Fruit fly (Drosophila melanogaster) whole organism, embryonic: ENCODE results near the gene CG5050.

Experiments used
- ATbp ChIP-seq: fragments of 200-800 bp; sonication (Bioruptor generic); optimal IDR thresholded peaks from 2 replicates; lab custom pipeline; 2017; ENCODE audit warnings: missing biosample characterization, mild to moderate bottlenecking, missing genetic modification characterization, missing genetic modification reagents
- Adf1 ChIP-seq: fragments of 200-800 bp; sonication (Bioruptor generic); IDR thresholded peaks from 2 replicates; pipeline ENCODE4 v1.3.6; 2022; ENCODE audit warnings: missing biosample characterization, missing genetic modification characterization
- Atf3 ChIP-seq: fragments of 200-800 bp; sonication (Bioruptor generic); optimal IDR thresholded peaks from 3 replicates; lab custom pipeline; 2016; ENCODE audit warnings: missing biosample characterization, missing genetic modification characterization
- Bteb2 ChIP-seq: fragments of 200-800 bp; sonication (Bioruptor generic); optimal IDR thresholded peaks from 2 replicates; lab custom pipeline; 2016; ENCODE audit warnings: missing biosample characterization, missing genetic modification characterization
- CG14710 ChIP-seq: fragments of 200-800 bp; sonication (Bioruptor generic); optimal IDR thresholded peaks from 3 replicates; lab custom pipeline; 2019; ENCODE audit warnings: missing biosample characterization, mild to moderate bottlenecking, missing genetic modification characterization, moderate library complexity
- CG15269 ChIP-seq: fragments of 200-800 bp; sonication (Bioruptor generic); optimal IDR thresholded peaks from 2 replicates; lab custom pipeline; 2018; ENCODE audit warnings: missing biosample characterization, mild to moderate bottlenecking, missing genetic modification characterization, moderate library complexity
- CG17186 ChIP-seq: fragments of 200-800 bp; sonication (Bioruptor generic); optimal IDR thresholded peaks from 3 replicates; lab custom pipeline; 2017; ENCODE audit warnings: missing biosample characterization, missing genetic modification reagents, missing genetic modification characterization
- CG17359 ChIP-seq: fragments of 200-800 bp; sonication (Bioruptor generic); optimal IDR thresholded peaks from 3 replicates; lab custom pipeline; 2018; ENCODE audit warnings: missing biosample characterization, mild to moderate bottlenecking, missing genetic modification characterization, moderate library complexity
- CG1832 ChIP-seq: fragments of 200-800 bp; sonication (Bioruptor generic); optimal IDR thresholded peaks from 2 replicates; lab custom pipeline; 2017; ENCODE audit warnings: missing biosample characterization, mild to moderate bottlenecking, missing genetic modification characterization, inconsistent platforms
- CG2199 ChIP-seq: fragments of 200-800 bp; sonication (Bioruptor generic); IDR thresholded peaks from 3 replicates; pipeline ENCODE4 v1.3.6; 2022; ENCODE audit warnings: missing biosample characterization, missing genetic modification characterization
- CG33213 ChIP-seq: fragments of 200-800 bp; sonication (Bioruptor generic); optimal IDR thresholded peaks from 3 replicates; lab custom pipeline; 2016; ENCODE audit warnings: missing biosample characterization, missing genetic modification characterization
- CG3847 ChIP-seq: fragments of 200-800 bp; sonication (Bioruptor generic); IDR thresholded peaks from 2 replicates; pipeline ENCODE4 v1.3.6; 2022; ENCODE audit warnings: missing biosample characterization, missing genetic modification characterization
- CG4617 ChIP-seq: fragments of 200-800 bp; sonication (Bioruptor generic); optimal IDR thresholded peaks from 3 replicates; lab custom pipeline; 2016; ENCODE audit warnings: missing biosample characterization, missing genetic modification characterization, borderline replicate concordance
- CG7987 ChIP-seq: fragments of 200-800 bp; sonication (Bioruptor generic); optimal IDR thresholded peaks from 2 replicates; lab custom pipeline; 2018; ENCODE audit warnings: missing biosample characterization, mild to moderate bottlenecking, missing genetic modification characterization, moderate library complexity
- CG8089 ChIP-seq: fragments of 200-800 bp; sonication (Bioruptor generic); optimal IDR thresholded peaks from 3 replicates; lab custom pipeline; 2016; ENCODE audit warnings: missing biosample characterization, missing genetic modification characterization
- CG8924 ChIP-seq: fragments of 200-800 bp; optimal IDR thresholded peaks from 3 replicates; lab custom pipeline; 2019; ENCODE audit warnings: missing biosample characterization, mild to moderate bottlenecking, missing genetic modification characterization, moderate library complexity
- CG9727 ChIP-seq: fragments of 200-800 bp; sonication (Bioruptor generic); optimal IDR thresholded peaks from 3 replicates; lab custom pipeline; 2017; ENCODE audit warnings: missing biosample characterization, mild to moderate bottlenecking, missing genetic modification characterization
- CG9932 ChIP-seq: fragments of 200-800 bp; sonication (Bioruptor generic); IDR thresholded peaks from 2 replicates; pipeline ENCODE4 v1.3.6; 2022; ENCODE audit warnings: missing biosample characterization, missing genetic modification characterization
- Dbx ChIP-seq: fragments of 200-800 bp; sonication (Bioruptor generic); IDR thresholded peaks from 3 replicates; pipeline ENCODE4 v1.3.6; 2022; ENCODE audit warnings: missing biosample characterization, missing genetic modification characterization
- H15 ChIP-seq: fragments of 200-800 bp; sonication (Bioruptor generic); IDR thresholded peaks from 3 replicates; pipeline ENCODE4 v1.3.6; 2022; ENCODE audit warnings: missing biosample characterization, missing genetic modification characterization
- Hand ChIP-seq: fragments of 200-800 bp; sonication (Bioruptor generic); optimal IDR thresholded peaks from 2 replicates; lab custom pipeline; 2017; ENCODE audit warnings: mild to moderate bottlenecking, missing biosample characterization, missing genetic modification reagents, missing genetic modification characterization
- MESR4 ChIP-seq: fragments of 200-800 bp; sonication (Bioruptor generic); optimal IDR thresholded peaks from 2 replicates; lab custom pipeline; 2018; ENCODE audit warnings: missing biosample characterization, mild to moderate bottlenecking, missing genetic modification characterization, moderate library complexity
- MTF-1 ChIP-seq: fragments of 200-800 bp; sonication (Bioruptor generic); optimal IDR thresholded peaks from 2 replicates; lab custom pipeline; 2018; ENCODE audit warnings: missing biosample characterization, mild to moderate bottlenecking, missing genetic modification characterization, borderline replicate concordance
- Max ChIP-seq: fragments of 200-800 bp; sonication (Bioruptor generic); optimal IDR thresholded peaks from 2 replicates; lab custom pipeline; 2016; ENCODE audit warnings: missing biosample characterization, mild to moderate bottlenecking, missing genetic modification characterization
- Poxn ChIP-seq: fragments of 200-800 bp; sonication (Bioruptor generic); IDR thresholded peaks from 2 replicates; pipeline ENCODE4 v1.3.6; 2022; ENCODE audit warnings: missing biosample characterization, missing genetic modification characterization
- Side ChIP-seq: fragments of 200-800 bp; sonication (Bioruptor generic); optimal IDR thresholded peaks from 2 replicates; lab custom pipeline; 2016; ENCODE audit warnings: missing biosample characterization, missing genetic modification characterization
- Spps ChIP-seq: fragments of 200-800 bp; sonication (Bioruptor generic); optimal IDR thresholded peaks from 2 replicates; lab custom pipeline; 2018; ENCODE audit warnings: missing biosample characterization, mild to moderate bottlenecking, missing genetic modification characterization
- Ssrp ChIP-seq: fragments of 200-800 bp; sonication (Bioruptor generic); optimal IDR thresholded peaks from 2 replicates; lab custom pipeline; 2018; ENCODE audit warnings: missing biosample characterization, mild to moderate bottlenecking, missing genetic modification characterization, moderate library complexity
- TFAM ChIP-seq: fragments of 200-800 bp; sonication (Bioruptor generic); optimal IDR thresholded peaks from 2 replicates; lab custom pipeline; 2017; ENCODE audit warnings: missing biosample characterization, missing genetic modification characterization, inconsistent platforms
- ac ChIP-seq: fragments of 200-800 bp; sonication (Bioruptor generic); optimal IDR thresholded peaks from 3 replicates; lab custom pipeline; 2017; ENCODE audit warnings: missing biosample characterization, mild to moderate bottlenecking, missing genetic modification characterization
- bigmax ChIP-seq: fragments of 200-800 bp; sonication (Bioruptor generic); optimal IDR thresholded peaks from 2 replicates; lab custom pipeline; 2018; ENCODE audit warnings: missing biosample characterization, mild to moderate bottlenecking, missing genetic modification characterization
- cas ChIP-seq: fragments of 200-800 bp; sonication (Bioruptor generic); IDR thresholded peaks from 2 replicates; pipeline ENCODE4 v1.3.6; 2022; ENCODE audit warnings: missing biosample characterization, missing genetic modification characterization
- chif ChIP-seq, 2 experiments: fragments of 200-800 bp; sonication (Bioruptor generic); optimal IDR thresholded peaks; 3 replicates each; lab custom pipeline; 2016; ENCODE audit warnings: missing biosample characterization in 2 of 2, missing genetic modification characterization in 2 of 2
- chinmo ChIP-seq: fragments of 200-800 bp; sonication (Bioruptor generic); IDR thresholded peaks from 4 replicates; pipeline ENCODE4 v1.3.6; 2022; ENCODE audit warnings: missing biosample characterization, missing genetic modification characterization; ENCODE audit not compliant: partially characterized antibody
- croc ChIP-seq: fragments of 200-800 bp; sonication (Bioruptor generic); conservative IDR thresholded peaks from 3 replicates; pipeline ENCODE4 v1.3.6; 2022; ENCODE audit warnings: missing biosample characterization, missing genetic modification characterization
- dmrt99B ChIP-seq: fragments of 200-800 bp; sonication (Bioruptor generic); optimal IDR thresholded peaks from 2 replicates; lab custom pipeline; 2018; ENCODE audit warnings: missing biosample characterization, mild to moderate bottlenecking, missing genetic modification characterization, moderate library complexity
- gsb-n ChIP-seq: fragments of 200-800 bp; sonication (Bioruptor generic); optimal IDR thresholded peaks from 3 replicates; lab custom pipeline; 2018; ENCODE audit warnings: missing biosample characterization, mild to moderate bottlenecking, missing genetic modification characterization
- insv ChIP-seq, 2 experiments: fragments of 200-800 bp; sonication (Bioruptor generic); optimal IDR thresholded peaks; 3 replicates each; lab custom pipeline; 2016 to 2018; ENCODE audit warnings: missing biosample characterization in 2 of 2, missing genetic modification characterization in 2 of 2
- klu ChIP-seq: fragments of 200-800 bp; sonication (Bioruptor generic); IDR thresholded peaks from 2 replicates; pipeline ENCODE4 v1.3.6; 2022; ENCODE audit warnings: missing biosample characterization, missing genetic modification characterization
- mam ChIP-seq: fragments of 200-800 bp; sonication (Bioruptor generic); optimal IDR thresholded peaks from 3 replicates; lab custom pipeline; 2016; ENCODE audit warnings: missing biosample characterization, missing genetic modification characterization
- oc ChIP-seq: fragments of 200-800 bp; sonication (Bioruptor generic); optimal IDR thresholded peaks from 2 replicates; lab custom pipeline; 2018; ENCODE audit warnings: missing biosample characterization, mild to moderate bottlenecking, missing genetic modification characterization, moderate library complexity
- org-1 ChIP-seq: fragments of 200-800 bp; sonication (Bioruptor generic); optimal IDR thresholded peaks from 2 replicates; lab custom pipeline; 2017; ENCODE audit warnings: missing biosample characterization, missing genetic modification characterization
- peb ChIP-seq: fragments of 200-800 bp; sonication (Bioruptor generic); IDR thresholded peaks from 2 replicates; pipeline ENCODE4 v1.3.6; 2022; ENCODE audit warnings: missing biosample characterization, missing genetic modification characterization
- pnt ChIP-seq: fragments of 200-800 bp; sonication (Bioruptor generic); optimal IDR thresholded peaks from 3 replicates; lab custom pipeline; 2016; ENCODE audit warnings: missing biosample characterization, missing genetic modification characterization
- ro ChIP-seq: fragments of 200-800 bp; sonication (Bioruptor generic); IDR thresholded peaks from 2 replicates; pipeline ENCODE4 v1.3.6; 2022; ENCODE audit warnings: missing biosample characterization, missing genetic modification characterization
- sd ChIP-seq: fragments of 200-800 bp; sonication (Bioruptor generic); optimal IDR thresholded peaks from 3 replicates; lab custom pipeline; 2018; ENCODE audit warnings: missing biosample characterization, mild to moderate bottlenecking, missing genetic modification characterization, moderate library complexity
- sens ChIP-seq: fragments of 200-800 bp; sonication (Bioruptor generic); peaks from one replicate; lab custom pipeline; 2016; ENCODE audit warnings: missing biosample characterization, missing genetic modification characterization
- shn ChIP-seq: fragments of 200-800 bp; sonication (Bioruptor generic); optimal IDR thresholded peaks from 3 replicates; lab custom pipeline; 2016; ENCODE audit warnings: missing biosample characterization, missing genetic modification characterization
- slp2 ChIP-seq: fragments of 200-800 bp; sonication (Bioruptor generic); optimal IDR thresholded peaks from 2 replicates; lab custom pipeline; 2016; ENCODE audit warnings: missing biosample characterization, missing genetic modification characterization
- tx ChIP-seq: fragments of 200-800 bp; sonication (Bioruptor generic); optimal IDR thresholded peaks from 2 replicates; lab custom pipeline; 2016; ENCODE audit warnings: missing biosample characterization, missing genetic modification characterization
- zfh1 ChIP-seq: fragments of 200-800 bp; sonication (Bioruptor generic); IDR thresholded peaks from 3 replicates; pipeline ENCODE4 v1.3.6; 2022; ENCODE audit warnings: missing biosample characterization, missing genetic modification characterization

The CG5050 gene

dm6 chr2L:17484174-17484573, 31.4 kb downstream of the CG5050 start, which contains the start of the genes GCS2beta and CG5131 (continued):
- TF ChIP-seq org-1 (GFP tag; lab: Kevin White, UChicago) (peak; percentile 78), zfh1 (GFP tag; lab: Robert Waterston, UW) (peak; percentile 96), mam (GFP tag; lab: Kevin White, UChicago) (peak; percentile 98), chinmo (GFP tag; lab: Robert Waterston, UW) (peak; percentile 82; the same call in 2 of the 4 replicates), CG9727 (peak; percentile 91), klu (GFP tag; lab: Robert Waterston, UW) (peak; percentile 93), Max (peak; percentile 95), CG4617 (GFP tag; lab: Kevin White, UChicago) (peak; percentile 98), Spps (tag; lab: Kevin White, UChicago) (peak; percentile 56), peb (GFP tag; lab: Robert Waterston, UW) (peak; percentile 85), Hand (GFP tag; lab: Kevin White, UChicago) (peak; percentile 25), cas (peak; percentile 87), sens (peak; percentile 99), CG17186 (GFP tag; lab: Kevin White, UChicago) (peak; percentile 90), CG14710 (peak; percentile 89), MTF-1 (GFP tag; lab: Kevin White, UChicago) (peak; percentile 73), Adf1 (peak; percentile 74), Side (GFP tag; lab: Kevin White, UChicago) (peak; percentile 97), gsb-n (tag; lab: Kevin White, UChicago) (peak; percentile 90), slp2 (peak; percentile 94), ac (GFP tag; lab: Kevin White, UChicago) (peak; percentile 48), CG2199 (GFP tag; lab: Robert Waterston, UW) (peak; percentile 86), H15 (GFP tag; lab: Robert Waterston, UW) (peak; percentile 92), CG8089 (peak; percentile 90), bigmax (GFP tag; lab: Kevin White, UChicago) (peak; percentile 31), oc (tag; lab: Kevin White, UChicago) (peak; percentile 74), tx (peak; percentile 96), Ssrp (tag; lab: Kevin White, UChicago) (peak; percentile 91), shn (peak; percentile 97), CG8924 (tag; lab: Kevin White, UChicago) (peak; percentile 87), sd (peak; percentile 92), ro (GFP tag; lab: Robert Waterston, UW) (peak; percentile 75), CG33213 (peak; percentile 93), Bteb2 (peak; percentile 95), pnt (GFP tag; lab: Kevin White, UChicago) (peak; percentile 97), TFAM (GFP tag; lab: Kevin White, UChicago) (peak; percentile 51), chif (GFP tag; optimal IDR thresholded peaks at IDR 0.05; lab: Kevin White, UChicago) (peak; percentile 95 to 96), CG7987 (GFP tag; lab: Kevin White, UChicago) (peak; percentile 84), CG15269 (tag; lab: Kevin White, UChicago) (peak; percentile 89), Dbx (peak; percentile 95), MESR4 (peak; percentile 60), insv (GFP tag; optimal IDR thresholded peaks at IDR 0.05; lab: Kevin White, UChicago) (peak in 1 of 2 experiments; percentile 39), CG3847 (peak; percentile 96), CG1832 (GFP tag; lab: Kevin White, UChicago) (no peak), Atf3 (GFP tag; lab: Kevin White, UChicago) (peak; percentile 91), Poxn (peak; percentile 90), ATbp (peak; percentile 80), CG9932 (peak; percentile 98), CG17359 (tag; lab: Kevin White, UChicago) (peak; percentile 88), dmrt99B (peak; percentile 84), croc (GFP tag; lab: Robert Waterston, UW) (peak; percentile 82)
